Worm (Caenorhabditis elegans): ENCODE results near the gene C05D11.1.
A peak's percentile ranks its signal among the peaks of the same experiment; 100 is the strongest.

Gene C05D11.1

DNA sequence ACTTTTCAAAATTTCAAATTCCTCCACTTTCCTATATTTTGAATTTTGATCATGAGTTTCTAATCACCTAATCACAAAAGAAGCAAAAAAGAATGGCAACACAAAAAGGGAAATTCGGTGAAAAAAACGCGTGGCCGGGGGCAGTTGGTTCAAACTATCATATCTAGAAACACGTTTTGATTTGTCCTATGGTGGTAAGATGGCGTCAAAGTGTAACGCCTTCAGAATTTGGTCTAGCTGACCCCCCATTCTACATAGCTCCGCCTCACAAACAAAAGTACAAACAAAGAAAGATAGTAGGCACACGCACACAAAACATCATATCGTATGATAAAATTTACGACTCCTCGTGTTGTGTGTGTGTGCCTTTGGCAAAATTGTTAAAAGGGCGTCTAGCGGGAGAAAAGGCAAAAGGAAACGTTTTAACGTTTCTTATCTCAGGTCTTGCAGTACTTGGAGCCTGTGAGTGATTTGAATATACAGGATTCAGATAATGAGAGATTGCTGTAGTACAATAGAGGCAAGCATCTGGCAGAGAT lies 14.4 kb upstream of the C05D11.1 start (continued):
- TF ChIP-seq C34B4.2 (tag; optimal IDR thresholded peaks at IDR 0.05) (no peak), lin-14 (GFP tag; optimal IDR thresholded peaks at IDR 0.05) (peak; percentile 41), egl-27 (tag; optimal IDR thresholded peaks at IDR 0.05) (no peak), grh-1 (GFP tag; IDR thresholded peaks at IDR 0.05) (no peak), mef-2 (tag; optimal IDR thresholded peaks at IDR 0.05) (no peak), nhr-237 (tag; optimal IDR thresholded peaks at IDR 0.05) (no peak), hpl-2 (GFP tag; optimal IDR thresholded peaks at IDR 0.05) (no peak), xbp-1 (tag; optimal IDR thresholded peaks at IDR 0.05) (no peak), Y116A8C.19 (tag; optimal IDR thresholded peaks at IDR 0.05; ENCODE audit: borderline replicate concordance) (no peak), efl-1 (optimal IDR thresholded peaks at IDR 0.05) (no peak), efl-1 (GFP tag; optimal IDR thresholded peaks at IDR 0.05 in 1 of 2) (no peak), lir-3 (tag; optimal IDR thresholded peaks at IDR 0.05; ENCODE audit: poor library complexity) (no peak), irx-1 (tag; optimal IDR thresholded peaks at IDR 0.05) (no peak), ceh-8 (GFP tag; optimal IDR thresholded peaks at IDR 0.05) (no peak), zag-1 (tag; optimal IDR thresholded peaks at IDR 0.05) (no peak), ceh-63 (GFP tag; optimal IDR thresholded peaks at IDR 0.05) (no peak), tbx-2 (tag; optimal IDR thresholded peaks at IDR 0.05) (no peak), aha-1 (tag; optimal IDR thresholded peaks at IDR 0.05) (no peak), rnt-1 (tag; optimal IDR thresholded peaks at IDR 0.05) (no peak), nhr-20 (tag; optimal IDR thresholded peaks at IDR 0.05) (peak; percentile 16), dpl-1 (GFP tag; optimal IDR thresholded peaks at IDR 0.05) (no peak), swsn-7 (tag; optimal IDR thresholded peaks at IDR 0.05) (no peak), pag-3 (tag; optimal IDR thresholded peaks at IDR 0.05; ENCODE audit: borderline replicate concordance, insufficient read depth) (no peak), lin-35 (GFP tag; optimal IDR thresholded peaks at IDR 0.05) (peak in 1 of 2 experiments; percentile 57), lin-39 (tag; optimal IDR thresholded peaks at IDR 0.05) (no peak), ceh-88 (GFP tag; IDR thresholded peaks at IDR 0.05) (no peak), nhr-28 (tag; optimal IDR thresholded peaks at IDR 0.05) (no peak), vab-15 (tag; optimal IDR thresholded peaks at IDR 0.05) (no peak), egl-13 (tag; optimal IDR thresholded peaks at IDR 0.05) (no peak), efl-3 (GFP tag; optimal IDR thresholded peaks at IDR 0.05) (no peak), alr-1 (tag; optimal IDR thresholded peaks at IDR 0.05; ENCODE audit: borderline replicate concordance) (no peak), aly-2 (tag; optimal IDR thresholded peaks at IDR 0.05) (no peak), nhr-19 (GFP tag; conservative IDR thresholded peaks at IDR 0.05) (peak; percentile 34)

DNA sequence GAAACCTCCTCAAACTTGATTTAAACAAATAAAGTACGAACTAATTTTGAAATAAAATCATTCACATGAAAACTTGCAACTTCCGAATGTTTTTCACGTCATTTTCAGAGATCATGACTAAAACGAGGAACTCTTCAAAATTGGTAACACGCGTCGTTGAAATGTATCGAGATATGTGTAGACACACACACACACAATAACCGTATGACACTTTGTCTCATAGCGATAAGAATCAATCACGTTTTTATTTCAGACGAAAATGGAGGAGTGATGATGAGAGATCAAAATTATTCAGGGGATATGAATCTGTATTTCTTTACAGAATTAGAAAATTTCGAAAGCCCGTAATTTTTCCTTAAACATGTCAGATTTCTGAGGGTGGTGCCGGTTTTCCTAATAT lies 13.7 kb upstream of the C05D11.1 start:
- no peak for TF ChIP-seq zip-4 (GFP tag; optimal IDR thresholded peaks at IDR 0.05)
- TF ChIP-seq nhr-85 (tag): peak; percentile 78
- peak; percentile 28 for TF ChIP-seq snu-23 (GFP tag; optimal IDR thresholded peaks at IDR 0.05)
- no peak for TF ChIP-seq zag-1 (tag; optimal IDR thresholded peaks at IDR 0.05)
- TF ChIP-seq ceh-8 (GFP tag; optimal IDR thresholded peaks at IDR 0.05): no peak
- TF ChIP-seq pqm-1 (tag; optimal IDR thresholded peaks at IDR 0.05): no peak
- TF ChIP-seq fos-1 (tag; optimal IDR thresholded peaks at IDR 0.05): no peak
- TF ChIP-seq unc-62 (GFP tag; optimal IDR thresholded peaks at IDR 0.05): no peak
- 0 out of 2 replicates have a peak, but pooled peaks have one; percentile 4 for TF ChIP-seq nhr-19 (GFP tag; conservative IDR thresholded peaks at IDR 0.05)
- no peak for TF ChIP-seq pax-3 (tag; optimal IDR thresholded peaks at IDR 0.05)
- no peak for TF ChIP-seq unc-86 (tag; optimal IDR thresholded peaks at IDR 0.05)
- TF ChIP-seq nhr-20 (tag; optimal IDR thresholded peaks at IDR 0.05): peak; percentile 45
- no peak for TF ChIP-seq ces-1 (GFP tag; optimal IDR thresholded peaks at IDR 0.05)
- TF ChIP-seq C16A3.4 (tag; optimal IDR thresholded peaks at IDR 0.05): no peak
- peak; percentile 46 for TF ChIP-seq elt-2 (tag; optimal IDR thresholded peaks at IDR 0.05)
- no peak for TF ChIP-seq nhr-28 (tag; optimal IDR thresholded peaks at IDR 0.05)
- peak; percentile 45 for TF ChIP-seq lin-14 (GFP tag; optimal IDR thresholded peaks at IDR 0.05)
- TF ChIP-seq nhr-71 (tag; optimal IDR thresholded peaks at IDR 0.05): peak; percentile 30
- no peak for TF ChIP-seq hlh-4 (tag; optimal IDR thresholded peaks at IDR 0.05)
- TF ChIP-seq ceh-88 (GFP tag; IDR thresholded peaks at IDR 0.05): no peak
- peak in 1 of 2 experiments; percentile 50 for TF ChIP-seq lin-35 (GFP tag; optimal IDR thresholded peaks at IDR 0.05)
- TF ChIP-seq elt-3 (tag; optimal IDR thresholded peaks at IDR 0.05): no peak

Measured in whole organism, L1 larva.